Worm (Caenorhabditis elegans): ENCODE results near the gene flwr-1.

flwr-1 gene

DNA sequence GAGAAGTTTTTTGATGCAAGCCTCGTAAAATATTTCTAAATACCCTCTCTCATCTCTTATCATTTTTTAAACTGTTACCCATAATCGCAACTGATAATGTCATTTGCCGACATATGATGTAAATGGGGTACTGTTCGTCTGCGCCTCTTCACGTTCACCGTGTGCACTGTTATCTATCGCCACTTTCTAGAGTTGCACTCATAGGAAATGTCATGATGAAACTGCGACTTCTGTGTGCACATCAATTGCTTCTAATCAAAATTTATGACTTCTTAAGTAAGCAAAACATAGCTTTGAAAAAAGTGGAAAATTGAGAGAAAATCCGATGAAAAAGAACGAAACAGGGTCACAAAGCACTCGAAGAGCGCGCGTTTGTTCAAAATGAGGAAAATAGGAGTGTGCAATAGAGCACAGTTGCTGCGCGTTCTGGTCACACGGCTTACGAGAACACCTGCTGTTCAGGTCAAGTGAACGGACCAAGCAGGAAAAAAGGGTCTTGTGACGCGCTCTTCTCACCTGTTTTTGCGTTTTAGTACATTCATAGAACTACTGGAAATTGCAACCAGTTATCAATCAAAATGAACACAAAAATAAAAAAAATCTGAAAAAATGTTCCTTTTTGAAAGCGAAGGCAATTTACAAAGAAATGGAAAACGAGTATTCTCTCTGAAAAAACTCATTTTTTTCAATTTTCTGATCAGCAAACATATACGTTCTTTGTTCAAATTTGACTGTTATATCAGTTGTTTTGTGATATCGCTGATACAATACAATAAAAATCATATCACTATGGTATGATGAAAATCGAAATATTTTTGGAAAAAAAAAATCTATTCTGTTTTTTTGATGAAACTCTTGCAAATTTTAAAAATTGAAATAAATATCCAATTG, 23.4 kb downstream of the flwr-1 start (continued):
- TF ChIP-seq nhr-48 (tag; optimal IDR thresholded peaks at IDR 0.05): peak; percentile 82
- no peak for TF ChIP-seq Y48G9A.11 (GFP tag; IDR thresholded peaks at IDR 0.05)
- TF ChIP-seq hlh-11 (tag; optimal IDR thresholded peaks at IDR 0.05): peak; percentile 84
- no peak for TF ChIP-seq ctbp-1 (GFP tag; IDR thresholded peaks at IDR 0.05)
- TF ChIP-seq mxl-2 (GFP tag; conservative IDR thresholded peaks at IDR 0.05): no peak
- peak; percentile 11 to 93 for TF ChIP-seq unc-62 (GFP tag; optimal IDR thresholded peaks at IDR 0.05 in 1 of 2)
- no peak for TF ChIP-seq unc-62 (tag; optimal IDR thresholded peaks at IDR 0.05)
- peak; percentile 84 for TF ChIP-seq dve-1 (tag; optimal IDR thresholded peaks at IDR 0.05; ENCODE audit: insufficient read depth)
- TF ChIP-seq dmd-8 (GFP tag; IDR thresholded peaks at IDR 0.05): no peak
- TF ChIP-seq zip-2 (tag; optimal IDR thresholded peaks at IDR 0.05): no peak
- peak; percentile 95 for TF ChIP-seq hlh-30 (tag; optimal IDR thresholded peaks at IDR 0.05; ENCODE audit: insufficient read depth)
- TF ChIP-seq mep-1 (tag; optimal IDR thresholded peaks at IDR 0.05): peak; percentile 31
- peak; percentile 32 for TF ChIP-seq mxl-3 (GFP tag; optimal IDR thresholded peaks at IDR 0.05)
- no peak for TF ChIP-seq zfp-3 (GFP tag; conservative IDR thresholded peaks at IDR 0.05)
- TF ChIP-seq zip-11 (GFP tag; IDR thresholded peaks at IDR 0.05): no peak
- 0 out of 2 replicates have a peak, but pooled peaks have one; percentile 57 for TF ChIP-seq tra-1 (GFP tag; IDR thresholded peaks at IDR 0.05)
- TF ChIP-seq pqm-1 (tag; optimal IDR thresholded peaks at IDR 0.05): peak; percentile 88
- TF ChIP-seq lin-15B (tag; optimal IDR thresholded peaks at IDR 0.05): no peak
- TF ChIP-seq dmd-9 (GFP tag; IDR thresholded peaks at IDR 0.05): no peak
- peak; percentile 30; the same call in 1 of the 2 replicates for TF ChIP-seq madf-9 (GFP tag; conservative IDR thresholded peaks at IDR 0.05)
- no peak for TF ChIP-seq nhr-111 (GFP tag; optimal IDR thresholded peaks at IDR 0.05)
- TF ChIP-seq jun-1 (tag; optimal IDR thresholded peaks at IDR 0.05): no peak
- no peak for TF ChIP-seq spr-1 (tag; optimal IDR thresholded peaks at IDR 0.05)
- TF ChIP-seq mes-2 (tag; optimal IDR thresholded peaks at IDR 0.05; ENCODE audit: poor library complexity, severe bottlenecking): peak; percentile 30
- no peak for TF ChIP-seq unc-39 (tag; optimal IDR thresholded peaks at IDR 0.05)
- no peak for TF ChIP-seq ZK546.5 (tag; optimal IDR thresholded peaks at IDR 0.05)
- TF ChIP-seq F10B5.3 (tag; optimal IDR thresholded peaks at IDR 0.05): no peak
- no peak for TF ChIP-seq mdl-1 (tag; optimal IDR thresholded peaks at IDR 0.05)
- TF ChIP-seq daf-12 (tag; optimal IDR thresholded peaks at IDR 0.05): no peak
- TF ChIP-seq zag-1 (tag; optimal IDR thresholded peaks at IDR 0.05): no peak
- TF ChIP-seq nhr-10 (tag; optimal IDR thresholded peaks at IDR 0.05): no peak
- no peak for TF ChIP-seq ceh-20 (GFP tag; IDR thresholded peaks at IDR 0.05)
- peak; percentile 28 for TF ChIP-seq nhr-77 (tag; optimal IDR thresholded peaks at IDR 0.05)
- no peak for TF ChIP-seq set-16 (GFP tag; IDR thresholded peaks at IDR 0.05)
- TF ChIP-seq lsy-2 (tag; optimal IDR thresholded peaks at IDR 0.05): peak in 1 of 2 experiments; percentile 42
- TF ChIP-seq ceh-44 (GFP tag; IDR thresholded peaks at IDR 0.05): no peak
- no peak for TF ChIP-seq lir-3 (tag; optimal IDR thresholded peaks at IDR 0.05)
- no peak for TF ChIP-seq skn-1 (tag; optimal IDR thresholded peaks at IDR 0.05)
- TF ChIP-seq tag-97 (GFP tag; IDR thresholded peaks at IDR 0.05): no peak
- peak in 1 of 2 experiments; percentile 25 for TF ChIP-seq daf-16 (GFP tag; optimal IDR thresholded peaks at IDR 0.05)
- peak; percentile 75 for TF ChIP-seq daf-16 (tag; optimal IDR thresholded peaks at IDR 0.05)
- TF ChIP-seq zfp-2 (tag; optimal IDR thresholded peaks at IDR 0.05): no peak
- TF ChIP-seq fkh-10 (GFP tag; optimal IDR thresholded peaks at IDR 0.05): no peak
- TF ChIP-seq lim-7 (GFP tag; IDR thresholded peaks at IDR 0.05): no peak
- peak in 1 of 2 experiments; percentile 11 for TF ChIP-seq hif-1 (tag; optimal IDR thresholded peaks at IDR 0.05)
- no peak for TF ChIP-seq Y75B8A.6 (GFP tag; IDR thresholded peaks at IDR 0.05)
- no peak for TF ChIP-seq duxl-1 (tag; optimal IDR thresholded peaks at IDR 0.05; ENCODE audit: poor library complexity)
- no peak for TF ChIP-seq nhr-41 (GFP tag; IDR thresholded peaks at IDR 0.05)
- TF ChIP-seq dmd-6 (GFP tag; IDR thresholded peaks at IDR 0.05): peak; percentile 86
